Fruit fly (Drosophila melanogaster) whole organism, embryonic: ENCODE results near the gene CG9839.

Experiments used
- ATbp ChIP-seq: fragments of 200-800 bp; sonication (Bioruptor generic); optimal IDR thresholded peaks from 2 replicates; lab custom pipeline; 2017; ENCODE audit warnings: missing biosample characterization, mild to moderate bottlenecking, missing genetic modification characterization, missing genetic modification reagents
- Atf-2 ChIP-seq: fragments of 200-800 bp; sonication (Bioruptor generic); optimal IDR thresholded peaks from 2 replicates; lab custom pipeline; 2016; ENCODE audit warnings: missing biosample characterization, missing genetic modification characterization
- BEAF-32 ChIP-seq: fragments of 200-800 bp; sonication (Bioruptor generic); optimal IDR thresholded peaks from 3 replicates; lab custom pipeline; 2017; ENCODE audit warnings: missing biosample characterization, missing genetic modification characterization, mild to moderate bottlenecking, moderate library complexity, missing genetic modification reagents
- Bdp1 ChIP-seq: fragments of 200-800 bp; sonication (Bioruptor generic); optimal IDR thresholded peaks from 3 replicates; lab custom pipeline; 2016; ENCODE audit warnings: missing biosample characterization, missing genetic modification characterization
- CG10321 ChIP-seq: fragments of 200-800 bp; sonication (Bioruptor generic); IDR thresholded peaks from 2 replicates; pipeline ENCODE4 v1.3.6; 2022; ENCODE audit warnings: missing biosample characterization, missing genetic modification characterization
- CG11085 ChIP-seq: fragments of 200-800 bp; sonication (Bioruptor generic); IDR thresholded peaks from 2 replicates; pipeline ENCODE4 v1.3.6; 2022; ENCODE audit warnings: missing biosample characterization, missing genetic modification characterization
- CG11093 ChIP-seq: fragments of 200-800 bp; sonication (Bioruptor generic); IDR thresholded peaks from 3 replicates; pipeline ENCODE4 v1.3.6; 2022; ENCODE audit warnings: missing biosample characterization, missing genetic modification characterization
- CG11247 ChIP-seq: fragments of 200-800 bp; sonication (Bioruptor generic); IDR thresholded peaks from 2 replicates; pipeline ENCODE4 v1.3.6; 2022; ENCODE audit warnings: missing biosample characterization, missing genetic modification characterization
- CG12219 ChIP-seq: fragments of 200-800 bp; sonication (Bioruptor generic); optimal IDR thresholded peaks from 3 replicates; lab custom pipeline; 2018; ENCODE audit warnings: missing biosample characterization, mild to moderate bottlenecking, missing genetic modification characterization
- CG13624 ChIP-seq: fragments of 200-800 bp; sonication (Bioruptor generic); optimal IDR thresholded peaks from 2 replicates; lab custom pipeline; 2016; ENCODE audit warnings: missing biosample characterization, missing genetic modification characterization
- CG14014 ChIP-seq: fragments of 200-800 bp; sonication (Bioruptor generic); IDR thresholded peaks from 2 replicates; pipeline ENCODE4 v1.3.6; 2022; ENCODE audit warnings: missing biosample characterization, missing genetic modification characterization
- CG17359 ChIP-seq: fragments of 200-800 bp; sonication (Bioruptor generic); optimal IDR thresholded peaks from 3 replicates; lab custom pipeline; 2018; ENCODE audit warnings: missing biosample characterization, mild to moderate bottlenecking, missing genetic modification characterization, moderate library complexity
- CG17802 ChIP-seq: fragments of 200-800 bp; sonication (Bioruptor generic); optimal IDR thresholded peaks from 2 replicates; lab custom pipeline; 2018; ENCODE audit warnings: missing biosample characterization, mild to moderate bottlenecking, missing genetic modification characterization, moderate library complexity
- CG2202 ChIP-seq: fragments of 200-800 bp; sonication (Bioruptor generic); optimal IDR thresholded peaks from 2 replicates; lab custom pipeline; 2018; ENCODE audit warnings: missing biosample characterization, mild to moderate bottlenecking, missing genetic modification characterization
- CG31365 ChIP-seq: fragments of 200-800 bp; sonication (Bioruptor generic); optimal IDR thresholded peaks from 2 replicates; lab custom pipeline; 2018; ENCODE audit warnings: missing biosample characterization, mild to moderate bottlenecking, missing genetic modification characterization
- CG32532 ChIP-seq: fragments of 200-800 bp; sonication (Bioruptor generic); IDR thresholded peaks from 2 replicates; pipeline ENCODE4 v1.3.6; 2022; ENCODE audit warnings: missing biosample characterization, missing genetic modification characterization
- CG4360 ChIP-seq: fragments of 200-800 bp; sonication (Bioruptor generic); IDR thresholded peaks from 2 replicates; pipeline ENCODE4 v1.3.6; 2022; ENCODE audit warnings: missing biosample characterization, missing genetic modification characterization
- CG43689 ChIP-seq: fragments of 200-800 bp; sonication (Bioruptor generic); IDR thresholded peaks from 2 replicates; pipeline ENCODE4 v1.3.6; 2022; ENCODE audit warnings: missing biosample characterization, missing genetic modification characterization
- CG4617 ChIP-seq: fragments of 200-800 bp; sonication (Bioruptor generic); optimal IDR thresholded peaks from 3 replicates; lab custom pipeline; 2016; ENCODE audit warnings: missing biosample characterization, missing genetic modification characterization, borderline replicate concordance
- CG6254 ChIP-seq: fragments of 200-800 bp; sonication (Bioruptor generic); optimal IDR thresholded peaks from 3 replicates; lab custom pipeline; 2017; ENCODE audit warnings: mild to moderate bottlenecking, missing biosample characterization, missing genetic modification reagents, missing genetic modification characterization
- CG6683 ChIP-seq: fragments of 200-800 bp; sonication (Bioruptor generic); optimal IDR thresholded peaks from 2 replicates; lab custom pipeline; 2017; ENCODE audit warnings: missing biosample characterization, mild to moderate bottlenecking, missing genetic modification characterization, missing genetic modification reagents
- CG7786 ChIP-seq: fragments of 200-800 bp; sonication (Bioruptor generic); optimal IDR thresholded peaks from 2 replicates; lab custom pipeline; 2016; ENCODE audit warnings: missing biosample characterization, missing genetic modification characterization
- CG7963 ChIP-seq: fragments of 200-800 bp; sonication (Bioruptor generic); IDR thresholded peaks from 3 replicates; pipeline ENCODE4 v1.3.6; 2022; ENCODE audit warnings: missing biosample characterization, missing genetic modification characterization; ENCODE audit not compliant: partially characterized antibody
- CG7987 ChIP-seq: fragments of 200-800 bp; sonication (Bioruptor generic); optimal IDR thresholded peaks from 2 replicates; lab custom pipeline; 2018; ENCODE audit warnings: missing biosample characterization, mild to moderate bottlenecking, missing genetic modification characterization, moderate library complexity
- CG9609 ChIP-seq: fragments of 200-800 bp; sonication (Bioruptor generic); optimal IDR thresholded peaks from 3 replicates; lab custom pipeline; 2016; ENCODE audit warnings: missing biosample characterization, missing genetic modification characterization
- CkIIα-i1 ChIP-seq: fragments of 200-800 bp; sonication (Bioruptor generic); IDR thresholded peaks from 2 replicates; pipeline ENCODE4 v1.3.6; 2022; ENCODE audit warnings: missing biosample characterization, missing genetic modification characterization
- D ChIP-seq, 2 experiments: fragments of 200-800 bp in 1 of 2; fragments of >200 bp in 1 of 2; sonication (Bioruptor generic) in 1 of 2; optimal IDR thresholded peaks; 2 replicates in 1 of 2; 3 replicates in 1 of 2; lab custom pipeline; 2017; ENCODE audit warnings: mild to moderate bottlenecking in 1 of 2, missing biosample characterization in 1 of 2, missing genetic modification characterization in 1 of 2, missing genetic modification reagents in 1 of 2
- Dbx ChIP-seq: fragments of 200-800 bp; sonication (Bioruptor generic); IDR thresholded peaks from 3 replicates; pipeline ENCODE4 v1.3.6; 2022; ENCODE audit warnings: missing biosample characterization, missing genetic modification characterization
- Doc2 ChIP-seq: fragments of 200-800 bp; sonication (Bioruptor generic); IDR thresholded peaks from 2 replicates; pipeline ENCODE4 v1.3.6; 2022; ENCODE audit warnings: missing biosample characterization, missing genetic modification characterization
- Eip74EF ChIP-seq, 2 experiments: fragments of 200-800 bp in 1 of 2; fragments of >200 bp in 1 of 2; sonication (Bioruptor generic) in 1 of 2; optimal IDR thresholded peaks; 2 replicates each; lab custom pipeline; 2017 to 2019; ENCODE audit warnings: missing biosample characterization in 2 of 2, missing genetic modification characterization in 2 of 2, mild to moderate bottlenecking in 1 of 2, moderate library complexity in 1 of 2
- HLH3B ChIP-seq: fragments of 200-800 bp; sonication (Bioruptor generic); IDR thresholded peaks from 2 replicates; pipeline ENCODE4 v1.3.6; 2022; ENCODE audit warnings: missing biosample characterization, missing genetic modification characterization
- Hmr ChIP-seq: fragments of 200-800 bp; sonication (Bioruptor generic); optimal IDR thresholded peaks from 3 replicates; lab custom pipeline; 2017; ENCODE audit warnings: mild to moderate bottlenecking, missing biosample characterization, missing genetic modification reagents, missing genetic modification characterization
- Lpt ChIP-seq: fragments of >200 bp; optimal IDR thresholded peaks from 2 replicates; lab custom pipeline; 2018; ENCODE audit warnings: missing biosample characterization, missing genetic modification characterization
- Mad ChIP-seq: fragments of 200-800 bp; sonication (Bioruptor generic); optimal IDR thresholded peaks from 2 replicates; lab custom pipeline; 2016; ENCODE audit warnings: missing biosample characterization, missing genetic modification characterization
- Myb ChIP-seq: fragments of 200-800 bp; sonication (Bioruptor generic); optimal IDR thresholded peaks from 2 replicates; lab custom pipeline; 2016; ENCODE audit warnings: missing biosample characterization, missing genetic modification characterization
- TFAM ChIP-seq: fragments of 200-800 bp; sonication (Bioruptor generic); optimal IDR thresholded peaks from 2 replicates; lab custom pipeline; 2017; ENCODE audit warnings: missing biosample characterization, missing genetic modification characterization, inconsistent platforms
- Xrp1 ChIP-seq: fragments of 200-800 bp; sonication (Bioruptor generic); IDR thresholded peaks from 2 replicates; pipeline ENCODE4 v1.3.6; 2022; ENCODE audit warnings: missing biosample characterization, missing genetic modification characterization
- btn ChIP-seq: fragments of 200-800 bp; sonication (Bioruptor generic); optimal IDR thresholded peaks from 2 replicates; lab custom pipeline; 2016; ENCODE audit warnings: missing biosample characterization, missing genetic modification characterization
- cas ChIP-seq: fragments of 200-800 bp; sonication (Bioruptor generic); IDR thresholded peaks from 2 replicates; pipeline ENCODE4 v1.3.6; 2022; ENCODE audit warnings: missing biosample characterization, missing genetic modification characterization
- corto ChIP-seq: fragments of 200-800 bp; sonication (Bioruptor generic); optimal IDR thresholded peaks from 2 replicates; lab custom pipeline; 2016; ENCODE audit warnings: missing biosample characterization, mild to moderate bottlenecking, missing genetic modification characterization, moderate library complexity
- dm ChIP-seq: fragments of 200-800 bp; sonication (Bioruptor generic); optimal IDR thresholded peaks from 3 replicates; lab custom pipeline; 2016; ENCODE audit warnings: missing biosample characterization, missing genetic modification characterization
- ewg ChIP-seq: fragments of 200-800 bp; sonication (Bioruptor generic); optimal IDR thresholded peaks from 3 replicates; lab custom pipeline; 2017; ENCODE audit warnings: mild to moderate bottlenecking, missing biosample characterization, missing genetic modification reagents, missing genetic modification characterization
- gcm ChIP-seq: fragments of 200-800 bp; sonication (Bioruptor generic); optimal IDR thresholded peaks from 2 replicates; lab custom pipeline; 2019; ENCODE audit warnings: missing biosample characterization, mild to moderate bottlenecking, missing genetic modification characterization, moderate library complexity
- kay ChIP-seq: fragments of 200-800 bp; sonication (Bioruptor generic); optimal IDR thresholded peaks from 2 replicates; lab custom pipeline; 2016; ENCODE audit warnings: missing biosample characterization, missing genetic modification characterization
- knrl ChIP-seq: fragments of 200-800 bp; sonication (Bioruptor generic); IDR thresholded peaks from 3 replicates; pipeline ENCODE4 v1.3.6; 2022; ENCODE audit warnings: missing biosample characterization, missing genetic modification characterization; ENCODE audit not compliant: partially characterized antibody
- lola ChIP-seq, 3 experiments: fragments of >200 bp in 2 of 3; fragments of 200-800 bp in 1 of 3; sonication (Bioruptor generic) in 1 of 3; optimal IDR thresholded peaks; 2 replicates each; lab custom pipeline; 2017 to 2019; ENCODE audit warnings: missing biosample characterization in 3 of 3, missing genetic modification characterization in 3 of 3, mild to moderate bottlenecking in 1 of 3, moderate library complexity in 1 of 3
- nmo ChIP-seq: fragments of 200-800 bp; sonication (Bioruptor generic); optimal IDR thresholded peaks from 2 replicates; lab custom pipeline; 2018; ENCODE audit warnings: missing biosample characterization, mild to moderate bottlenecking, missing genetic modification characterization, moderate library complexity
- sd ChIP-seq: fragments of 200-800 bp; sonication (Bioruptor generic); optimal IDR thresholded peaks from 3 replicates; lab custom pipeline; 2018; ENCODE audit warnings: missing biosample characterization, mild to moderate bottlenecking, missing genetic modification characterization, moderate library complexity

Gene CG9839

DNA sequence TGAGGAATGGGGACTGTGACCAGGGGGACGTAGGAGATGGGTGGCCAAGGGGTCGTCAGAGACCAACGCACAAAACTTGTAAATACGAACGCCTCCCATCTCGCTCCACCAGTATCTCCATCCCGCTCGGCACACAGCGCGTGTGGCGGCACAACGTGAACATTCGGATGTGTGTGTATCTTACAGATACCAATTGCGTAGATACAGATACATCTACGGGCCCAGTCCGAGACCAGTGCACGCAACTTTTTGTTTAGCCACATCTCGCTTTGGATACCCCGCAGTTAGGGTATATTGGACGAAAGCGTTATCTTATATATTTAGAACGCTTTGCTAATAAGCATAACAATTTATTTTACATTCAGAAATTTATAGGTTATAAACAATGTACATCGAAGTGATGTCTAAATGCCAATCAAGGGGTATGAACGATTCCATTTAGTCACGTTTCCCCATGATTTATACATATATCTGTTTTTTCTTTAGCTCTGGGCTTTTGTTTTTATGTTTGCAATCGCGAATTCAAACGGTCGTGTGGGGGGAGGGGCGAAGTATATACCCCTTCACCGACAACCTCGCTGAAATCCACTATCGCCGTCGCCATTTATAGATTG lies 5.8 kb upstream of the CG9839 start (continued):
- peak; percentile 98 for TF ChIP-seq gcm (GFP tag; lab: Kevin White, UChicago)
- peak; percentile 98 for TF ChIP-seq CG11085 (GFP tag; lab: Robert Waterston, UW)
- peak; percentile 95 for TF ChIP-seq CkIIα-i1 (GFP tag; lab: Robert Waterston, UW)
- no peak; the same call in none of the 2 replicates for TF ChIP-seq Doc2
- TF ChIP-seq nmo: peak; percentile 99
- peak; percentile 96 for TF ChIP-seq sd (tag; lab: Kevin White, UChicago)
- peak; percentile 99 for TF ChIP-seq CG17359 (tag; lab: Kevin White, UChicago)
- peak in 1 of 2 experiments; percentile 97 for TF ChIP-seq Eip74EF (GFP tag; optimal IDR thresholded peaks at IDR 0.05; lab: Kevin White, UChicago)
- no peak for TF ChIP-seq D (optimal IDR thresholded peaks at IDR 0.05; lab: Kevin White, UChicago)
- TF ChIP-seq D (GFP tag; optimal IDR thresholded peaks at IDR 0.05; lab: Kevin White, UChicago): peak; percentile 98
- TF ChIP-seq CG6254: peak; percentile 93
- TF ChIP-seq CG7786: peak; percentile 99
- TF ChIP-seq Xrp1 (GFP tag; lab: Robert Waterston, UW): peak; percentile 98
- peak; percentile 93 for TF ChIP-seq Myb (GFP tag; lab: Kevin White, UChicago)
- TF ChIP-seq CG11093 (GFP tag; lab: Robert Waterston, UW): peak; percentile 98
- peak; percentile 97 for TF ChIP-seq cas (GFP tag; lab: Robert Waterston, UW)
- TF ChIP-seq corto (GFP tag; lab: Kevin White, UChicago): peak; percentile 97
- TF ChIP-seq dm (GFP tag; lab: Kevin White, UChicago): peak; percentile 98
- TF ChIP-seq lola (GFP tag; optimal IDR thresholded peaks at IDR 0.05; lab: Kevin White, UChicago): peak in 1 of 3 experiments; percentile 97
- peak; percentile 99 for TF ChIP-seq CG13624
- TF ChIP-seq CG32532 (GFP tag; lab: Robert Waterston, UW): peak; percentile 100
- peak; percentile 98 for TF ChIP-seq kay
- TF ChIP-seq BEAF-32: peak; percentile 32
- peak; percentile 93 for TF ChIP-seq CG31365 (tag; lab: Kevin White, UChicago)
- peak; percentile 99 for TF ChIP-seq CG14014
- peak; percentile 100 for TF ChIP-seq Hmr
- peak; percentile 100 for TF ChIP-seq Dbx (GFP tag; lab: Robert Waterston, UW)
- no peak for TF ChIP-seq knrl (GFP tag; lab: Robert Waterston, UW)
- no peak for TF ChIP-seq CG7963 (GFP tag; lab: Robert Waterston, UW)
- peak; percentile 99 for TF ChIP-seq CG12219 (GFP tag; lab: Kevin White, UChicago)
- TF ChIP-seq CG6683: peak; percentile 95
- TF ChIP-seq HLH3B (GFP tag; lab: Robert Waterston, UW): peak; percentile 99
- TF ChIP-seq CG10321: peak; percentile 85
- TF ChIP-seq Mad (GFP tag; lab: Kevin White, UChicago): peak; percentile 99
- TF ChIP-seq CG2202 (tag; lab: Kevin White, UChicago): peak; percentile 94
- peak; percentile 97 for TF ChIP-seq CG7987 (GFP tag; lab: Kevin White, UChicago)
- TF ChIP-seq CG17802 (tag; lab: Kevin White, UChicago): peak; percentile 90
- TF ChIP-seq CG4360 (GFP tag; lab: Robert Waterston, UW): peak; percentile 80
- peak; percentile 98 for TF ChIP-seq CG9609 (GFP tag; lab: Kevin White, UChicago)
- peak; percentile 93 for TF ChIP-seq TFAM (GFP tag; lab: Kevin White, UChicago)
- peak; percentile 97 for TF ChIP-seq ewg (GFP tag; lab: Kevin White, UChicago)
- peak; percentile 94 for TF ChIP-seq Bdp1 (GFP tag; lab: Kevin White, UChicago)
- TF ChIP-seq Atf-2 (GFP tag; lab: Kevin White, UChicago): peak; percentile 99
- peak; percentile 97 for TF ChIP-seq btn (GFP tag; lab: Kevin White, UChicago)
- TF ChIP-seq CG43689: peak; percentile 97
- TF ChIP-seq CG11247 (GFP tag; lab: Robert Waterston, UW): peak; percentile 99
- TF ChIP-seq CG4617 (GFP tag; lab: Kevin White, UChicago): peak; percentile 99
- peak; percentile 98 for TF ChIP-seq ATbp
- no peak for TF ChIP-seq Lpt
